Fruit fly (Drosophila melanogaster): ENCODE results near the gene CG11398.

Gene CG11398

dm6 chrX:1215000-1215399 is at the start of gene CG11398 (continued):
- TF ChIP-seq CG33557 (GFP tag; optimal IDR thresholded peaks at IDR 0.05) (no peak), CG14965 (GFP tag; optimal IDR thresholded peaks at IDR 0.05; ENCODE audit: borderline replicate concordance) (no peak), Xbp1 (GFP tag; optimal IDR thresholded peaks at IDR 0.05) (no peak), CG1647 (GFP tag; optimal IDR thresholded peaks at IDR 0.05) (no peak), unpg (GFP tag; optimal IDR thresholded peaks at IDR 0.05) (no peak), fu2 (GFP tag; optimal IDR thresholded peaks at IDR 0.05) (no peak), CG7357 (GFP tag; IDR thresholded peaks at IDR 0.05) (peak; percentile 46; the same call in 1 of the 3 replicates), mld (GFP tag; IDR thresholded peaks at IDR 0.05; ENCODE audit: partially characterized antibody) (0 out of 3 replicates have a peak, but pooled peaks have one; percentile 33), gsb (GFP tag; IDR thresholded peaks at IDR 0.05) (no peak), CrebB (tag; optimal IDR thresholded peaks at IDR 0.05) (no peak), dan (GFP tag; IDR thresholded peaks at IDR 0.05) (no peak), dati (GFP tag; IDR thresholded peaks at IDR 0.05) (no peak), dysf (GFP tag; IDR thresholded peaks at IDR 0.05) (no peak), Poxn (GFP tag; IDR thresholded peaks at IDR 0.05) (no peak), CG34422 (GFP tag; IDR thresholded peaks at IDR 0.05) (no peak), Atf3 (GFP tag; optimal IDR thresholded peaks at IDR 0.05) (no peak), slp2 (GFP tag; optimal IDR thresholded peaks at IDR 0.05) (no peak), CG4328 (GFP tag; optimal IDR thresholded peaks at IDR 0.05) (no peak), Lhr (GFP tag; optimal IDR thresholded peaks at IDR 0.05) (peak; percentile 18), Nf-YC (tag; optimal IDR thresholded peaks at IDR 0.05) (no peak), CG14667 (GFP tag; IDR thresholded peaks at IDR 0.05) (no peak), Myb (GFP tag; optimal IDR thresholded peaks at IDR 0.05) (peak; percentile 95), CG18599 (GFP tag; optimal IDR thresholded peaks at IDR 0.05) (no peak), nau (GFP tag; optimal IDR thresholded peaks at IDR 0.05) (no peak), CG17359 (tag; optimal IDR thresholded peaks at IDR 0.05) (no peak), gcm (GFP tag; optimal IDR thresholded peaks at IDR 0.05) (no peak), CG18619 (GFP tag; optimal IDR thresholded peaks at IDR 0.05) (no peak), CG10366 (GFP tag; IDR thresholded peaks at IDR 0.05) (no peak), shn (GFP tag; optimal IDR thresholded peaks at IDR 0.05) (no peak), CG16863 (GFP tag; optimal IDR thresholded peaks at IDR 0.05) (no peak), CG4424 (GFP tag; optimal IDR thresholded peaks at IDR 0.05) (no peak), CG11695 (GFP tag; IDR thresholded peaks at IDR 0.05) (no peak), Dip3 (GFP tag; optimal IDR thresholded peaks at IDR 0.05) (no peak), CG4820 (GFP tag; optimal IDR thresholded peaks at IDR 0.05) (no peak), Scr (GFP tag; IDR thresholded peaks at IDR 0.05; ENCODE audit: partially characterized antibody) (peak; percentile 80), caup (GFP tag; optimal IDR thresholded peaks at IDR 0.05; ENCODE audit: severe bottlenecking) (no peak), zen (tag; optimal IDR thresholded peaks at IDR 0.05) (peak; percentile 11), CG2199 (GFP tag; IDR thresholded peaks at IDR 0.05) (no peak), pita (GFP tag; optimal IDR thresholded peaks at IDR 0.05) (no peak), ERR (GFP tag; optimal IDR thresholded peaks at IDR 0.05) (no peak), CG18011 (GFP tag; optimal IDR thresholded peaks at IDR 0.05) (no peak), Dll (GFP tag; IDR thresholded peaks at IDR 0.05; ENCODE audit: partially characterized antibody) (peak; percentile 73), Hsf (GFP tag; optimal IDR thresholded peaks at IDR 0.05) (no peak), aop (GFP tag; IDR thresholded peaks at IDR 0.05) (no peak), CG12155 (GFP tag; optimal IDR thresholded peaks at IDR 0.05) (no peak), pzg (GFP tag; optimal IDR thresholded peaks at IDR 0.05) (peak; percentile 81), CG10274 (GFP tag; optimal IDR thresholded peaks at IDR 0.05) (no peak), eve (GFP tag; optimal IDR thresholded peaks at IDR 0.05) (no peak), NC2β (GFP tag; optimal IDR thresholded peaks at IDR 0.05) (no peak), Nf-YB (GFP tag; optimal IDR thresholded peaks at IDR 0.05) (no peak), tap (tag; optimal IDR thresholded peaks at IDR 0.05) (no peak), sqz (GFP tag; optimal IDR thresholded peaks at IDR 0.05) (no peak)

All from whole organism, embryonic.